Fruit fly (Drosophila melanogaster): Measurements from ENCODE around the gene Sfp26Ad.
A peak's percentile ranks its signal among the peaks of the same experiment; 100 is the strongest.

dm6 chr2L:5982334-5982987 is 39.4 kb upstream of the Sfp26Ad start:
- TF ChIP-seq CG14711 (tag; optimal IDR thresholded peaks at IDR 0.05) = peak; percentile 38
- TF ChIP-seq pad (GFP tag; optimal IDR thresholded peaks at IDR 0.05) = peak; percentile 93
- peak; percentile 60 for TF ChIP-seq CG5204 (GFP tag; optimal IDR thresholded peaks at IDR 0.05)
- peak; percentile 57 for TF ChIP-seq CG7101 (tag; optimal IDR thresholded peaks at IDR 0.05)
- TF ChIP-seq bab1 (GFP tag; optimal IDR thresholded peaks at IDR 0.05) = peak; percentile 40
- no peak for TF ChIP-seq kay (GFP tag; ENCODE audit: borderline replicate concordance)
- TF ChIP-seq Clk (GFP tag; optimal IDR thresholded peaks at IDR 0.05) = peak; percentile 64
